Fruit fly (Drosophila melanogaster) whole organism, embryonic: ENCODE data around the gene CG13247.

ENCODE experiments used
- Ada2b ChIP-seq: fragments of 200-800 bp; sonication (Bioruptor generic); IDR thresholded peaks from 2 replicates; pipeline ENCODE4 v1.3.6; 2022; ENCODE audit warnings: missing biosample characterization, missing genetic modification characterization
- Bteb2 ChIP-seq: fragments of 200-800 bp; sonication (Bioruptor generic); optimal IDR thresholded peaks from 2 replicates; lab custom pipeline; 2016; ENCODE audit warnings: missing biosample characterization, missing genetic modification characterization
- CG12219 ChIP-seq: fragments of 200-800 bp; sonication (Bioruptor generic); optimal IDR thresholded peaks from 3 replicates; lab custom pipeline; 2018; ENCODE audit warnings: missing biosample characterization, mild to moderate bottlenecking, missing genetic modification characterization
- CG12299 ChIP-seq: fragments of 200-800 bp; sonication (Bioruptor generic); optimal IDR thresholded peaks from 2 replicates; lab custom pipeline; 2018; ENCODE audit warnings: missing biosample characterization, mild to moderate bottlenecking, missing genetic modification characterization
- CG12769 ChIP-seq: fragments of 200-800 bp; sonication (Bioruptor generic); optimal IDR thresholded peaks from 2 replicates; lab custom pipeline; 2019; ENCODE audit warnings: missing biosample characterization, mild to moderate bottlenecking, missing genetic modification characterization, moderate library complexity
- CG14014 ChIP-seq: fragments of 200-800 bp; sonication (Bioruptor generic); IDR thresholded peaks from 2 replicates; pipeline ENCODE4 v1.3.6; 2022; ENCODE audit warnings: missing biosample characterization, missing genetic modification characterization
- CG14860 ChIP-seq: fragments of 200-800 bp; sonication (Bioruptor generic); IDR thresholded peaks from 3 replicates; pipeline ENCODE4 v1.3.6; 2022; ENCODE audit warnings: missing biosample characterization, missing genetic modification characterization; ENCODE audit not compliant: partially characterized antibody
- CG15011 ChIP-seq: fragments of 200-800 bp; sonication (Bioruptor generic); optimal IDR thresholded peaks from 3 replicates; lab custom pipeline; 2018; ENCODE audit warnings: missing biosample characterization, mild to moderate bottlenecking, missing genetic modification characterization
- CG1529 ChIP-seq: fragments of 200-800 bp; sonication (Bioruptor generic); optimal IDR thresholded peaks from 3 replicates; lab custom pipeline; 2018; ENCODE audit warnings: missing biosample characterization, missing genetic modification characterization
- CG1832 ChIP-seq: fragments of 200-800 bp; sonication (Bioruptor generic); optimal IDR thresholded peaks from 2 replicates; lab custom pipeline; 2017; ENCODE audit warnings: missing biosample characterization, mild to moderate bottlenecking, missing genetic modification characterization, inconsistent platforms
- CG3847 ChIP-seq: fragments of 200-800 bp; sonication (Bioruptor generic); IDR thresholded peaks from 2 replicates; pipeline ENCODE4 v1.3.6; 2022; ENCODE audit warnings: missing biosample characterization, missing genetic modification characterization
- CG42726 ChIP-seq: fragments of 200-800 bp; sonication (Bioruptor generic); IDR thresholded peaks from 2 replicates; pipeline ENCODE4 v1.3.6; 2022; ENCODE audit warnings: missing biosample characterization, missing genetic modification characterization; ENCODE audit not compliant: partially characterized antibody
- CG5953 ChIP-seq: fragments of 200-800 bp; sonication (Bioruptor generic); IDR thresholded peaks from 2 replicates; pipeline ENCODE4 v1.3.6; 2022; ENCODE audit warnings: missing biosample characterization, missing genetic modification characterization
- CG6272 ChIP-seq: fragments of 200-800 bp; sonication (Bioruptor generic); IDR thresholded peaks from 2 replicates; pipeline ENCODE4 v1.3.6; 2022; ENCODE audit warnings: missing biosample characterization, missing genetic modification characterization
- CG8281 ChIP-seq: fragments of 200-800 bp; sonication (Bioruptor generic); optimal IDR thresholded peaks from 2 replicates; lab custom pipeline; 2018; ENCODE audit warnings: missing biosample characterization, mild to moderate bottlenecking, missing genetic modification characterization, moderate library complexity
- CG8359 ChIP-seq: fragments of 200-800 bp; sonication (Bioruptor generic); optimal IDR thresholded peaks from 2 replicates; lab custom pipeline; 2017; ENCODE audit warnings: missing biosample characterization, mild to moderate bottlenecking, missing genetic modification characterization, borderline replicate concordance
- CG9932 ChIP-seq: fragments of 200-800 bp; sonication (Bioruptor generic); IDR thresholded peaks from 2 replicates; pipeline ENCODE4 v1.3.6; 2022; ENCODE audit warnings: missing biosample characterization, missing genetic modification characterization
- Chrac-16 ChIP-seq: fragments of 200-800 bp; sonication (Bioruptor generic); optimal IDR thresholded peaks from 3 replicates; lab custom pipeline; 2016; ENCODE audit warnings: missing biosample characterization, missing genetic modification characterization
- D19B ChIP-seq: fragments of 200-800 bp; sonication (Bioruptor generic); optimal IDR thresholded peaks from 2 replicates; lab custom pipeline; 2017; ENCODE audit warnings: missing biosample characterization, mild to moderate bottlenecking, missing genetic modification characterization
- HLH4C ChIP-seq: fragments of 200-800 bp; sonication (Bioruptor generic); IDR thresholded peaks from 3 replicates; pipeline ENCODE4 v1.3.6; 2022; ENCODE audit warnings: missing biosample characterization, missing genetic modification characterization; ENCODE audit not compliant: partially characterized antibody
- Hmx ChIP-seq: fragments of 200-800 bp; sonication (Bioruptor generic); optimal IDR thresholded peaks from 2 replicates; lab custom pipeline; 2016; ENCODE audit warnings: missing biosample characterization, missing genetic modification characterization
- Hr3 ChIP-seq: fragments of 200-800 bp; sonication (Bioruptor generic); optimal IDR thresholded peaks from 3 replicates; lab custom pipeline; 2016; ENCODE audit warnings: missing biosample characterization, missing genetic modification characterization
- Hr51 ChIP-seq, 2 experiments: fragments of 200-800 bp; sonication (Bioruptor generic); optimal IDR thresholded peaks; 2 replicates in 1 of 2; 3 replicates in 1 of 2; lab custom pipeline; 2016 to 2018; ENCODE audit warnings: missing biosample characterization in 2 of 2, missing genetic modification characterization in 2 of 2, mild to moderate bottlenecking in 1 of 2, moderate library complexity in 1 of 2
- Jarid2 ChIP-seq: fragments of 200-800 bp; sonication (Bioruptor generic); optimal IDR thresholded peaks from 3 replicates; lab custom pipeline; 2017; ENCODE audit warnings: mild to moderate bottlenecking, missing biosample characterization, missing genetic modification reagents, missing genetic modification characterization
- Lhr ChIP-seq: fragments of 200-800 bp; sonication (Bioruptor generic); optimal IDR thresholded peaks from 3 replicates; lab custom pipeline; 2017; ENCODE audit warnings: mild to moderate bottlenecking, missing biosample characterization, missing genetic modification reagents, missing genetic modification characterization
- Med ChIP-seq: fragments of 200-800 bp; sonication (Bioruptor generic); peaks from one replicate; lab custom pipeline; 2016; ENCODE audit warnings: missing biosample characterization, missing genetic modification characterization, mild to moderate bottlenecking, inconsistent platforms, moderate library complexity
- Nf-YC ChIP-seq: fragments of 200-800 bp; optimal IDR thresholded peaks from 3 replicates; lab custom pipeline; 2019; ENCODE audit warnings: missing biosample characterization, mild to moderate bottlenecking, missing genetic modification characterization, moderate library complexity
- Ravus ChIP-seq: fragments of 200-800 bp; sonication (Bioruptor generic); IDR thresholded peaks from 2 replicates; pipeline ENCODE4 v1.3.6; 2022; ENCODE audit warnings: missing biosample characterization, missing genetic modification characterization
- Taf1 ChIP-seq: fragments of 200-800 bp; sonication (Bioruptor generic); IDR thresholded peaks from 2 replicates; pipeline ENCODE4 v1.3.6; 2022; ENCODE audit warnings: missing biosample characterization, missing genetic modification characterization
- Trl ChIP-seq, 3 experiments: fragments of >200 bp in 2 of 3; fragments of 200-800 bp in 1 of 3; sonication (Bioruptor generic) in 1 of 3; optimal IDR thresholded peaks; 2 replicates in 1 of 3; 3 replicates in 2 of 3; lab custom pipeline; 2016 to 2017; ENCODE audit warnings: missing biosample characterization in 1 of 3, missing genetic modification characterization in 1 of 3
- ac ChIP-seq: fragments of 200-800 bp; sonication (Bioruptor generic); optimal IDR thresholded peaks from 3 replicates; lab custom pipeline; 2017; ENCODE audit warnings: missing biosample characterization, mild to moderate bottlenecking, missing genetic modification characterization
- al ChIP-seq: fragments of 200-800 bp; sonication (Bioruptor generic); IDR thresholded peaks from 2 replicates; pipeline ENCODE4 v1.3.6; 2022; ENCODE audit warnings: missing biosample characterization, missing genetic modification characterization
- ap ChIP-seq: fragments of 200-800 bp; sonication (Bioruptor generic); IDR thresholded peaks from 2 replicates; pipeline ENCODE4 v1.3.6; 2022; ENCODE audit warnings: missing biosample characterization, missing genetic modification characterization
- btn ChIP-seq: fragments of 200-800 bp; sonication (Bioruptor generic); optimal IDR thresholded peaks from 2 replicates; lab custom pipeline; 2016; ENCODE audit warnings: missing biosample characterization, missing genetic modification characterization
- caup ChIP-seq: fragments of 200-800 bp; sonication (Bioruptor generic); optimal IDR thresholded peaks from 3 replicates; lab custom pipeline; 2017; ENCODE audit warnings: missing biosample characterization, mild to moderate bottlenecking, missing genetic modification characterization, moderate library complexity; ENCODE audit not compliant: severe bottlenecking
- crc ChIP-seq: fragments of 200-800 bp; sonication (Bioruptor generic); optimal IDR thresholded peaks from 2 replicates; lab custom pipeline; 2016; ENCODE audit warnings: missing biosample characterization, missing genetic modification characterization
- dan ChIP-seq: fragments of 200-800 bp; sonication (Bioruptor generic); IDR thresholded peaks from 2 replicates; pipeline ENCODE4 v1.3.6; 2022; ENCODE audit warnings: missing biosample characterization, missing genetic modification characterization
- dpn ChIP-seq, 2 experiments: fragments of 200-800 bp; sonication (Bioruptor generic); optimal IDR thresholded peaks; 3 replicates each; lab custom pipeline; 2016; ENCODE audit warnings: missing biosample characterization in 2 of 2, missing genetic modification characterization in 2 of 2
- esg ChIP-seq: fragments of 200-800 bp; sonication (Bioruptor generic); conservative IDR thresholded peaks from 2 replicates; pipeline ENCODE4 v1.3.6; 2022; ENCODE audit warnings: missing biosample characterization, missing genetic modification characterization
- fru ChIP-seq: fragments of >200 bp; optimal IDR thresholded peaks from 2 replicates; lab custom pipeline; 2017
- gem ChIP-seq: fragments of 200-800 bp; sonication (Bioruptor generic); optimal IDR thresholded peaks from 2 replicates; lab custom pipeline; 2019; ENCODE audit warnings: missing biosample characterization, mild to moderate bottlenecking, missing genetic modification characterization, moderate library complexity
- h ChIP-seq: fragments of >200 bp; optimal IDR thresholded peaks from 2 replicates; lab custom pipeline; 2017
- her ChIP-seq: fragments of 200-800 bp; sonication (Bioruptor generic); optimal IDR thresholded peaks from 2 replicates; lab custom pipeline; 2016; ENCODE audit warnings: missing biosample characterization, missing genetic modification characterization
- tap ChIP-seq: fragments of 200-800 bp; optimal IDR thresholded peaks from 3 replicates; lab custom pipeline; 2019; ENCODE audit warnings: missing biosample characterization, mild to moderate bottlenecking, missing genetic modification characterization, moderate library complexity
- tin ChIP-seq: fragments of 200-800 bp; sonication (Bioruptor generic); optimal IDR thresholded peaks from 3 replicates; lab custom pipeline; 2016; ENCODE audit warnings: missing biosample characterization, missing genetic modification characterization
- trem ChIP-seq: fragments of 200-800 bp; optimal IDR thresholded peaks from 3 replicates; lab custom pipeline; 2019; ENCODE audit warnings: missing biosample characterization, mild to moderate bottlenecking, missing genetic modification characterization, moderate library complexity
- unc-4 ChIP-seq: fragments of 200-800 bp; sonication (Bioruptor generic); IDR thresholded peaks from 2 replicates; pipeline ENCODE4 v1.3.6; 2022; ENCODE audit warnings: missing biosample characterization, missing genetic modification characterization; ENCODE audit not compliant: partially characterized antibody
- wdn ChIP-seq: fragments of 200-800 bp; sonication (Bioruptor generic); IDR thresholded peaks from 2 replicates; pipeline ENCODE4 v1.3.6; 2022; ENCODE audit warnings: missing biosample characterization, missing genetic modification characterization

Gene CG13247

DNA sequence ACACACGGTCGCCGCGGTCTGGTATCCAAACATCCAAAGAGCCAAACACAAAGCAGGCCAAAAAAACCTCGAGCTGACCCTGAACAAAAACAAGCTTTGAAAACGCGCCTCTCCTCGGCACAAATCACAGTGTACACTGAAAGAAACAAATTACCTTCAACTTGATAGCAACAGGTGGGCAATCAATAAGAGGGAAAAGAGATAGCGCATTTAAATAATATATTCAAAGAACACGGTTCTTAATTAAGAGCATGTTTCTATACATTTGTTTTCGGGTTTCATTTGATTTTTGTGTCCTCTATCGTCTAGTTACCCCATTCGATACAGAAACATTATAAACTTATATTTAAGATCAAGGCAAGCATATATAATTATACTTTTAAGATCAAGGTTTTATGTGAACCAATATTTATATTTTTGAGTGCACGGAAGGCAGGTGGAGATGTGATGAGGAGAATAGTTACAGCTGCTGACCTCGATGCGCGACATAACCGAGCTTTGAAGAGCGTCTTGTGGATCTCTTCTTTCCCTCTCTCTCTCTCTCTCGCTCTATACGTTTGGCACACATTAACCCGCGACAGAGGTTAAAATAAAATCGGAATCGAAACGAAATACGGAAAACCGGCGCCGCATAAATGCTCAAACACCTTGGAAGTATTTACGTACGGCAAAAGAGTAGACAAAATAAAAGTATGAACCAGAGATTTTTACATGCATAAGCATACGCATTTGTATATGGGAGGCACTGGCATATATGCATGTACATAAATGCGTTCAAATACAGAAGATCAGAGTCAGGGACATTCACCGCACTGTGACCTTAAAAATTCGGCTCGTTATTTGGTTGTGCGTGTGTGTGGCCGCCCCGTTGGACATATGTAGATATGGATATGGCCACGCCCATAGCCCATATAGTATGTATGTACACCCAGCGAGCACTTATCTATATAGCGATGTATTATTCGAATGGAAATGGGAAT is 28.4 kb downstream of the CG13247 start (continued):
- no peak for TF ChIP-seq CG42726
- TF ChIP-seq Nf-YC (tag; lab: Kevin White, UChicago): peak; percentile 77
- peak; percentile 75 for TF ChIP-seq CG12299
- TF ChIP-seq Hr3 (GFP tag; lab: Kevin White, UChicago): peak; percentile 82
- peak; percentile 73 for TF ChIP-seq al (GFP tag; lab: Robert Waterston, UW)
- TF ChIP-seq tin (GFP tag; lab: Kevin White, UChicago): peak; percentile 80
- TF ChIP-seq HLH4C (GFP tag; lab: Robert Waterston, UW): no peak
- peak; percentile 93 for TF ChIP-seq Med (GFP tag; lab: Kevin White, UChicago)
- peak; percentile 35 for TF ChIP-seq ac
- no peak for TF ChIP-seq dan (GFP tag; lab: Robert Waterston, UW)
- TF ChIP-seq CG12219 (GFP tag; lab: Kevin White, UChicago): peak; percentile 85
- TF ChIP-seq unc-4: peak; percentile 1; the same call in 1 of the 2 replicates
- peak; percentile 71 for TF ChIP-seq Bteb2 (GFP tag; lab: Kevin White, UChicago)
- peak; percentile 77 to 84 for TF ChIP-seq dpn (GFP tag; optimal IDR thresholded peaks at IDR 0.05; lab: Kevin White, UChicago)
- TF ChIP-seq tap (tag; lab: Kevin White, UChicago): peak; percentile 83
- peak; percentile 52 for TF ChIP-seq crc
- peak; percentile 70 for TF ChIP-seq CG15011
- peak; percentile 43 for TF ChIP-seq Lhr (GFP tag; lab: Kevin White, UChicago)
- TF ChIP-seq CG14860 (GFP tag; lab: Robert Waterston, UW): no peak
- TF ChIP-seq CG1832 (GFP tag; lab: Kevin White, UChicago): peak; percentile 38
- TF ChIP-seq wdn (GFP tag; lab: Robert Waterston, UW): 0 out of 2 replicates have a peak, but pooled peaks have one; percentile 21
- TF ChIP-seq D19B: peak; percentile 64
- TF ChIP-seq esg (GFP tag; lab: Robert Waterston, UW): peak; percentile 78
- TF ChIP-seq CG6272: peak; percentile 53
- TF ChIP-seq btn (GFP tag; lab: Kevin White, UChicago): peak; percentile 18
- TF ChIP-seq Chrac-16 (GFP tag; lab: Kevin White, UChicago): peak; percentile 71
- TF ChIP-seq CG8281: peak; percentile 70
- peak; percentile 50 for TF ChIP-seq ap (GFP tag; lab: Robert Waterston, UW)
- peak; percentile 77 for TF ChIP-seq trem
- peak; percentile 55 to 92 for TF ChIP-seq Hr51 (GFP tag; optimal IDR thresholded peaks at IDR 0.05; lab: Kevin White, UChicago)
- peak; percentile 44 for TF ChIP-seq Ravus (GFP tag; lab: Robert Waterston, UW)
- peak; percentile 70 for TF ChIP-seq CG14014 (GFP tag; lab: Robert Waterston, UW)
- peak; percentile 51 to 67 for TF ChIP-seq Trl (optimal IDR thresholded peaks at IDR 0.05; lab: Kevin White, UChicago)
- TF ChIP-seq Trl (GFP tag; optimal IDR thresholded peaks at IDR 0.05; lab: Kevin White, UChicago): peak; percentile 65
- TF ChIP-seq Jarid2 (GFP tag; lab: Kevin White, UChicago): peak; percentile 66
- peak; percentile 80 for TF ChIP-seq CG9932
- TF ChIP-seq h (lab: Kevin White, UChicago): no peak
- TF ChIP-seq Ada2b (GFP tag; lab: Robert Waterston, UW): peak; percentile 72
- peak; percentile 23; the same call in 1 of the 2 replicates for TF ChIP-seq Taf1 (GFP tag; lab: Robert Waterston, UW)
- TF ChIP-seq caup (GFP tag; lab: Kevin White, UChicago): peak; percentile 83
- peak; percentile 69 for TF ChIP-seq Hmx
- TF ChIP-seq fru (lab: Kevin White, UChicago): no peak
- peak; percentile 94 for TF ChIP-seq gem (tag; lab: Kevin White, UChicago)
- peak; percentile 73 for TF ChIP-seq CG3847 (GFP tag; lab: Robert Waterston, UW)
- TF ChIP-seq her (GFP tag; lab: Kevin White, UChicago): peak; percentile 48
- TF ChIP-seq CG8359 (GFP tag; lab: Kevin White, UChicago): peak; percentile 29
- peak; percentile 56 for TF ChIP-seq CG12769 (tag; lab: Kevin White, UChicago)
- TF ChIP-seq CG1529: peak; percentile 86
- no peak; the same call in 1 of the 2 replicates for TF ChIP-seq CG5953 (GFP tag; lab: Robert Waterston, UW)
